Worm (Caenorhabditis elegans): ENCODE measurements around the gene twk-21.
A peak's percentile ranks its signal among the peaks of the same experiment; 100 is the strongest.

Gene twk-21

DNA sequence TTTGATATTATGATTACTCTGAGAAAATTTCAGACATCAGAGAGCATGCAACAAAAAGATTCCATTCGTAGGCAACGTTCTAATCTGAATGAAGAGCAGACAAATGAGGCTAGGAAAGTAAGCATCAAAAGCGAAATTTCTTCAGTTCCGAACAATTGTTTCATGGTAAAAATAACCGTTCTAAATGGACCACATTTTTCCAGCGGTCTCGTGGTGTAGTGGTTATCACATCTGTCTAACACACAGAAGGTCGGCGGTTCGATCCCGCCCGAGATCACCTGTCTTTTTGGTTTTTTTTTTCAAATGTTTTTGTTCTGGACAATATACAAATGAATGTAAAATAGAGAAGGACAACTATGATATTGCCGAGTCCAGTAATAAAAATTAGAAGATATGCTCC, at the start of gene twk-21:
Gene twk-21, plus strand, starts transcription at position 34 of the 400 bp plus-strand sequence.
- no peak for TF ChIP-seq pha-4 (tag; optimal IDR thresholded peaks at IDR 0.05)
- TF ChIP-seq tbx-2 (tag; optimal IDR thresholded peaks at IDR 0.05), result no peak
- TF ChIP-seq F13H6.1 (tag; optimal IDR thresholded peaks at IDR 0.05), result no peak
- no peak for TF ChIP-seq gmeb-2 (tag; optimal IDR thresholded peaks at IDR 0.05)
- TF ChIP-seq unc-42 (tag; optimal IDR thresholded peaks at IDR 0.05), result no peak
- no peak for TF ChIP-seq sdc-2 (tag; optimal IDR thresholded peaks at IDR 0.05)
- no peak for TF ChIP-seq syd-9 (tag; optimal IDR thresholded peaks at IDR 0.05)
- no peak for TF ChIP-seq pqm-1 (tag; optimal IDR thresholded peaks at IDR 0.05)
- no peak for TF ChIP-seq fkh-6 (tag; optimal IDR thresholded peaks at IDR 0.05)
- no peak for TF ChIP-seq ceh-45 (GFP tag; IDR thresholded peaks at IDR 0.05)

DNA sequence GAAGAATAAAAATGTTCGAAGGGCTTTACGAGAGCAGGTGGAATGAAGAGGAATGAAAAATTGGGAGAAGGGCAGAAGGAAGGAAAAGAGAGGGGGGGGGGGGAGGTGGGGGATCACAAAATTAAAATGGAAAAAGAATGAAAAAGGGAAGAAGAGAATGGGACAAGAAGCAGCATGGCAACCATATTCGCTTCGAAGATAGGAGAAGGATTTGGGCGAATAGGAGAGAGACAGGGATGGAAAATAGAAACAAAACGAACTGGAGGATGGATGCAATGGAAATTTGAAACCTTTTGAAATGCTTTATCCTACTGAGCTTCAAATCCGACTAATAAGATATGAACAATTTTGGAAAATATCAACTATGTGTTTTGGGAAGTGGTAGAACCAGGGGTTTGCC, 49.0 kb upstream of the twk-21 start, which contains the start of gene W10G6.6:
Gene W10G6.6, minus strand, starts transcription at position 101 of the 400 bp plus-strand sequence.
- TF ChIP-seq sox-4 (tag; optimal IDR thresholded peaks at IDR 0.05) (no peak), gmeb-2 (tag; optimal IDR thresholded peaks at IDR 0.05) (no peak), hlh-6 (tag; optimal IDR thresholded peaks at IDR 0.05) (no peak), pha-2 (tag; optimal IDR thresholded peaks at IDR 0.05) (no peak), fkh-10 (GFP tag; optimal IDR thresholded peaks at IDR 0.05) (no peak), pqm-1 (tag; optimal IDR thresholded peaks at IDR 0.05) (no peak)

DNA sequence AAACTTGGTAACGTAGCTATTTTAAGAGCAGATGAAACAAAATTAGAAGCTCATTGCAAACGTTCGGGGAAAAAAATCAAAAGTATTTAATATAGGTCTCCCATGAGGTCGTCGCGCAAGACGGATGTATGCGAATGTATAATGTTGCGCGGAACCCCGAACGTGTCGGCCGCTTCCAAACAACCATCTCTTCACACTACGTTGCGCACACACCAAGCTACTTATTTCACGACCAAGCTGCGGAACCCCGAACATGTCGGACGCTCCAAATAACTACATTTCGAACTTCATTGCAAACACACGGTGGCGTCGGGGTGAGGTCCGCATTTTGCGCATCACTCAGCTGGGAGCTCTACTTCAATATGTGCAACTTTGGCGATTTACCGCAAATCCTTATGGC, 41.2 kb upstream of the twk-21 start:
- TF ChIP-seq C38D4.7 (GFP tag; optimal IDR thresholded peaks at IDR 0.05) (no peak), pat-9 (tag; optimal IDR thresholded peaks at IDR 0.05) (no peak), unc-55 (GFP tag; optimal IDR thresholded peaks at IDR 0.05) (no peak), dve-1 (tag; optimal IDR thresholded peaks at IDR 0.05) (no peak), ceh-22 (tag; optimal IDR thresholded peaks at IDR 0.05) (no peak), ceh-18 (tag; optimal IDR thresholded peaks at IDR 0.05) (no peak), ceh-9 (tag; optimal IDR thresholded peaks at IDR 0.05) (no peak), hlh-30 (tag; optimal IDR thresholded peaks at IDR 0.05; ENCODE audit: insufficient read depth) (no peak), tbx-7 (tag; optimal IDR thresholded peaks at IDR 0.05) (no peak), unc-42 (tag; optimal IDR thresholded peaks at IDR 0.05) (no peak), ceh-31 (tag; optimal IDR thresholded peaks at IDR 0.05) (no peak), fkh-6 (tag; optimal IDR thresholded peaks at IDR 0.05) (no peak), npax-4 (tag; optimal IDR thresholded peaks at IDR 0.05) (no peak), elt-4 (tag; optimal IDR thresholded peaks at IDR 0.05) (no peak)

DNA sequence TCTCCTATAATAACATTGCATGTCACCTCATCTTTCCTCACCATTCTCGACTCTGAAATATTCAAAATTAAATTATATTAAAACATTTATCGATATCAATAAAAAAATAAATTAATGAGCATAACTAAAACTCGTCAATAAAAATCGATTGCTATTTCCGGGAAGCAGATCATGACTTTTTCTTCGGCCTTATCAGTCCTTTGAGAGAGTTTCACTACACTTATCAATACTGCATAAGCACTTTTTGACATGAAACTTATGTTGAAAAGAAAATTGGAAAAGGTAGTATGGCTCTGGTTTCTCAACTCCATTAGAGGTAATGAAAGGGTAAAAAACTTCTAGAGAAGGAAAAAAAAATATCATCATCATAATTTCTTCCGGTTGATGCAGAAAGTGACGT, 39.6 kb upstream of the twk-21 start:
- TF ChIP-seq elt-2 (tag; optimal IDR thresholded peaks at IDR 0.05), result peak; percentile 32
- no peak for TF ChIP-seq fkh-6 (tag; optimal IDR thresholded peaks at IDR 0.05)

DNA sequence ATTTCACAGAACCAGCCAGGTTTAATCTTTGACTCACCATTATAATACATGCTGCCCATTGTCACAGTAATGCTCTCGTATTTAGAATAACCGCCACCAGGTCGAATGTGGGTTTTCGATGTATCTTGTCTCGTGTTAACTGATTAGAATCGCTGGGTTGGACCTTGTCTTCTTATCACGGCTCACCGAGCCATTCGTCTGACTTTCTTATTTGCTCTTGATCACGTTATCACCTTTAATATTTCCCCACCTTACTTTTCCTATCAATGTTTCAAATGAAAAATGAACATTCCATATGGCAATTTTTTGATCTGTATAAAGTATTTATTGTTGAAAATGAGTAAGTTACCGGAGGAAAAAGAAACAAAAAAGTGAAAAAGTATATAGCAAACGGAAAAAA, 37.7 kb upstream of the twk-21 start, which contains the start of gene sgk-1:
Gene sgk-1, minus strand, starts transcription at position 130 of the 400 bp plus-strand sequence.
- TF ChIP-seq C38D4.7 (GFP tag; optimal IDR thresholded peaks at IDR 0.05) (no peak), elt-2 (tag; optimal IDR thresholded peaks at IDR 0.05) (peak; percentile 66)

DNA sequence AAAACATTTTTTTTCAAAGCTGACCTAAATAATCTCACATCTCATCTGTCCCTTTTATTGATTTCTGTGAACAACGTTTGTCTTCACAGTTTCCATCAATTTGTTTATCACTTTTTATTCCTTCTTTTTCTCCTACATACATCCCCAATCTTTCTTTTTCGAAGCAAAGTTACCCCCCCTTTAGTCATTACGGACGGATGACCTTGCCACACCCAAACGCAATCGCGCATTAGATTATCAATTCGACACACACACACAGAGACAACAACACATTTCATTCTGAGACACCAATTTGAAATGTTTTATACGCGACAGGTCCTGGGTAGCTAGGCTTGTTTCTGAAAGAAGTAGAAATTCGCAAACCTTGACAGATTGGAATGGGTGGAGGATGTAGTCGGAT, 36.4 kb upstream of the twk-21 start:
- TF ChIP-seq fkh-6 (tag; optimal IDR thresholded peaks at IDR 0.05) (no peak), ceh-18 (tag; optimal IDR thresholded peaks at IDR 0.05) (no peak), ceh-9 (tag; optimal IDR thresholded peaks at IDR 0.05) (no peak), pha-2 (tag; optimal IDR thresholded peaks at IDR 0.05) (no peak), zip-5 (tag; optimal IDR thresholded peaks at IDR 0.05) (no peak), hlh-6 (tag; optimal IDR thresholded peaks at IDR 0.05) (no peak), K02D7.2 (tag; optimal IDR thresholded peaks at IDR 0.05) (no peak), ceh-31 (tag; optimal IDR thresholded peaks at IDR 0.05) (no peak), eyg-1 (tag; optimal IDR thresholded peaks at IDR 0.05) (no peak)
